Fruit fly (Drosophila melanogaster) whole organism: ENCODE data around the gene CG14537.

Experiments used
- CG8478 ChIP-seq: fragments of >200 bp; optimal IDR thresholded peaks from 2 replicates; lab custom pipeline; 2018; ENCODE audit warnings: inconsistent platforms
- EcR ChIP-seq, 2 experiments: fragments of >200 bp; optimal IDR thresholded peaks; 2 replicates each; lab custom pipeline; 2017; ENCODE audit warnings: missing biosample characterization in 2 of 2, missing genetic modification characterization in 2 of 2, missing genetic modification reagents in 2 of 2
- pan ChIP-seq: fragments of >200 bp; optimal IDR thresholded peaks from 2 replicates; lab custom pipeline; 2017
- psq ChIP-seq: fragments of >200 bp; optimal IDR thresholded peaks from 2 replicates; lab custom pipeline; 2017
- usp ChIP-seq: fragments of >200 bp; optimal IDR thresholded peaks from 2 replicates; lab custom pipeline; 2017; ENCODE audit warnings: missing biosample characterization, missing genetic modification characterization, mixed read lengths

DNA sequence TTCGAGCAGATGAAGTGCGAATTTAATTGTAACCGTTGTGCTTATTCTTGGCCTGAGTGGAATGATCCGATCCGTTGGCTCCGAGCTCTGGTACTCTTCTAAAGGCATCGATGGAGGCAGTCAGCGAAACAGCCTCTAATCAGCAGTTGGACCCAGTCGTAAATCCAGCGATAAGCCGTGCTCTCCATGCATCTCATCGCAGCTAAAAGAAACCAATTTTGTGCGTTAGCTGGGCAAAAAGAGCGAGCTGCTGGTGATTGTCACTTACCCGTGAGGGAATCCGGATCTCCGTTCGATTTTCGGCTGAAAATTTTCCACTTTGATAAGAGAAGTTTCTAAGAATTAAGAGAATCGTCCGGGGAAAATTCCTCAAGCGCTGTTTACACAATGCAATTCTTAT, 44.4 kb upstream of the CG14537 start, which contains the start of gene LKRSDH:
- TF ChIP-seq EcR (GFP tag; optimal IDR thresholded peaks at IDR 0.05; lab: Kevin White, UChicago), result no peak
- no peak for TF ChIP-seq usp (GFP tag; lab: Kevin White, UChicago)
- TF ChIP-seq psq (lab: Kevin White, UChicago), result no peak
- no peak for TF ChIP-seq CG8478
- no peak for TF ChIP-seq pan
